Worm (Caenorhabditis elegans): ENCODE data around the gene R03C1.1.

R03C1.1 gene

DNA sequence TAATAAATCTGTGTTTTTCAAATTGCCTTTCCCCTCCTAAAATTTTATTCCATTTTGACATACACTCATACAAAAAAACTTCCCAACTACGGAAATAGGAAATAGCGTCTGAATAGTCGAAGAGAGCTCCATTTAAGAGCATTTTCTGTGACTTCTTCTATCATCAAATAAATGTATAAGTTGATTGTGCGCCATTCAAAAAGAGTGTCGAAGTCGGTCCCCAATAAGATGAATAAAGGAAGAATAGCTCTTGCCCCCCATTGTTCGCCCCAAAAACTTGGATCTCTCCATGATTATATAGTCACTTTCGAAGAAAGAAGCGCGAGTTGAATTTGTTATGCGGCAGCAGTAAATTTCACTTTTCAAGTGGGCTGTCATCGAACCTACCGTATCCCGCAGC, 17.7 kb downstream of the R03C1.1 start:
- TF ChIP-seq ceh-28 (tag; optimal IDR thresholded peaks at IDR 0.05) = no peak
- no peak for TF ChIP-seq spr-3 (GFP tag; optimal IDR thresholded peaks at IDR 0.05)

DNA sequence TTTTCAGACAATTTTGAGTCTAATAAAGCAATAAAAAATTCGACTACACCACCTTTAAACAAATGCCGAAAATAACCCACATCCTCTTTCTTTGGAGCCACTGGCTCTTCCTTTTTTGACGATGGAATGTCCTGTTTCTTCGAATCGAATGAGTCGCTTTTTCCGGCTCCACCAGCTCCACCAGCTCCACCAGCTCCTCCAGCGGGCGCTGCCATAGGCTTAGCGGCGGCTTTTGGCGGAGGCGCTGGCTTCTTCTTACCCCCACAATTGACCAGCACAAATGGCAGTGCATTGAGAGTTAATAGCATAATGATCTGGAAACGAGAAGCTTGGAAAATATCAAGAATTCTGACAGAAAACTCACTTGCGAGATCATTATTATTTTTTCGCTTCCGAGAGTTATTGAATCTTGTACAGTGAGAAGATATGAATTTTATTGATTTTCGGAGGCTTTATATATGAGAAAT, 33.4 kb downstream of the R03C1.1 start, which contains the start of gene Y53F4A.2:
TSS of gene Y53F4A.2 (minus strand) at position 417 of the 467 bp plus-strand sequence.
- TF ChIP-seq aha-1 (tag) (peak; percentile 52), egl-43 (GFP tag; IDR thresholded peaks at IDR 0.05) (0 out of 2 replicates have a peak, but pooled peaks have one; percentile 24), set-16 (GFP tag; IDR thresholded peaks at IDR 0.05) (peak; percentile 77), daf-12 (tag; optimal IDR thresholded peaks at IDR 0.05) (no peak), unc-130 (GFP tag; optimal IDR thresholded peaks at IDR 0.05) (no peak)

DNA sequence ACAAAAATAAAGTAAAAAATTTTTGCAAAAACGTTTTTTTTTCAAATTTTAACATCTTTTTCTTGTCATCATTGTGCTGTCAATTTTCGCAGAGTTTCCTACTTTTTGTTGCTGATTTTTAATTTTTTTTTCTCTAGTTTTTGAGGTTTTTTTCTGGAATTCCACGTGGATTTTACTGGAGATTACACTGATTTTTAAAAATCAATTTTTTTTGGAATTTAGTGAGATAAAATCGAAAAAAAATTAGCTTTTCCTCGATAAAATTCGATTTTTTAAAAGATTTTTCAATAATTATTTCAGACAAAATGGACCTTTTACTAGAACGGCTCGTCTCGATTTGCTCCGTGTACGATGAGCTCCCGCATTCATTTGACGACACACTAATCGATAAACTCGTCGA, 40.6 kb downstream of the R03C1.1 start, which contains the start of gene R05H10.3:
TSS of gene R05H10.3 (plus strand) at position 301 of the 400 bp plus-strand sequence.
- peak; percentile 11 for TF ChIP-seq aha-1 (tag)
- no peak for TF ChIP-seq unc-130 (GFP tag; optimal IDR thresholded peaks at IDR 0.05)

DNA sequence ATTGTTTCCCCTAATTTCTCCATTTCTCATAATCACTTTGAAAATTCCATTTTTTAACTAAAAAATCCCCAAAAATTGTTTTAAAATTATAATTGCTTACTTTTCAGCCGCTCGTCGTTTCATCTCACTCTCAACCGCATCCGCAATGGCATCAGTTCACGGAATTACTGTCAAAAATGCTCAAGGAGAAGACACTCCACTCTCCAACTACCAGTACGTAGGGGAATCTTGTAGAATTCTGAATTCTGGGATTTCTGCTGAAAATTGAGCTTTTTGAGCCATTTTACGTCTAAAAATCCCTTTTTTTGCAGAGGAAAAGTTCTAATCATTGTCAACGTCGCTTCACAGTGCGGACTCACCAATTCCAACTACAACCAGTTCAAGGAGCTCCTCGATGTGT, 42.7 kb downstream of the R03C1.1 start:
- 0 out of 2 replicates have a peak, but pooled peaks have one; percentile 9 for TF ChIP-seq ZK337.2 (GFP tag; IDR thresholded peaks at IDR 0.05)
- TF ChIP-seq cey-2 (tag; optimal IDR thresholded peaks at IDR 0.05; ENCODE audit: borderline replicate concordance, insufficient read depth) = no peak
- no peak for TF ChIP-seq zfp-3 (GFP tag; conservative IDR thresholded peaks at IDR 0.05)
- TF ChIP-seq dmd-8 (GFP tag; IDR thresholded peaks at IDR 0.05) = no peak
- TF ChIP-seq egl-43 (GFP tag; IDR thresholded peaks at IDR 0.05) = peak; percentile 53; the same call in 1 of the 2 replicates
- no peak for TF ChIP-seq dmd-6 (GFP tag; IDR thresholded peaks at IDR 0.05)
- TF ChIP-seq D1046.2 (GFP tag; IDR thresholded peaks at IDR 0.05) = 0 out of 2 replicates have a peak, but pooled peaks have one; percentile 61
- TF ChIP-seq ZK546.5 (tag; optimal IDR thresholded peaks at IDR 0.05) = no peak

DNA sequence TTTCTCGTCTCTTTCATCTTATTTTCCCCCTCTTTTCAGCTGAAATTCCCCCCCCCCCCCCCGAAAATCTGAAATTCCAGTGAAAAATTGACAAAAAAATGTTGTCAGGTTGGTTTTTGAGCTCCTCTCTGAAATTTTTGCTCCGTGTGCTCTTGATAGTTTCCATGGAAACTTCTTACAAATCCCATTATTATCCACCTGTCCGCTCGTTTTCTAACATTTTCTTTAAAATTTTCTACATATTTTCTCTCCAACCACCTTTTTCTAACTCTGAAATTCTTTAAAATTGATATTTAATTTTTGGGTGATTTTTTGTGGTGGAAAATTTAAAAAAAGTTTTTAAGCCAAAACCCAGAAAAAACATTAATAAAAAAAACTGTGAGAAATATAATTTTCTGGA, 43.5 kb downstream of the R03C1.1 start, which contains the start of gene gpx-2:
TSS of gene gpx-2 (plus strand) at position 99 of the 400 bp plus-strand sequence.
- TF ChIP-seq aha-1 (tag) (peak; percentile 58), hlh-11 (tag; optimal IDR thresholded peaks at IDR 0.05) (peak; percentile 22), daf-16 (GFP tag; optimal IDR thresholded peaks at IDR 0.05) (no peak), daf-16 (tag; optimal IDR thresholded peaks at IDR 0.05) (peak; percentile 0), tag-97 (GFP tag; IDR thresholded peaks at IDR 0.05) (no peak), snpc-4 (tag; optimal IDR thresholded peaks at IDR 0.05) (no peak), Y105C5A.15 (GFP tag; IDR thresholded peaks at IDR 0.05) (0 out of 2 replicates have a peak, but pooled peaks have one; percentile 23), nhr-102 (tag; optimal IDR thresholded peaks at IDR 0.05) (peak; percentile 44), arid-1 (GFP tag; conservative IDR thresholded peaks at IDR 0.05) (0 out of 2 replicates have a peak, but pooled peaks have one; percentile 29)

DNA sequence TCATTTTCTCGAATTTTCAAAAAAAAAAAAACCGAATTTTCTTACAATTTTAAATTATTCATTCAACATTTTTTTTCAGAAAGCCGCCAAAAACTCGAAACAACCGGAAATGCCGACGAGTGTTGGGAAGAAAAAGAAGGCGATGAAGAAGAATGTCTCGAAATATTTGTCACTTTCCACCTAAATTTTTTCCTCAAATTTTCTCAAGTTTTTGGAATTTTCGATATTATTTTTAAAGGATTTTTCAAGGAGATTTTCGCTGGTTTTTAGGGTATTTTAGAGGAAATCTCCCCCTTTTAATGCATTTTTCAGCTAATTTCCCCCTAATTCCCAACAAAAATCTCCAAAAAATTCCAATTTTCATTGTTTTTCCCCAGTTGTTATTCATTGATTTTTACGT, 44.1 kb downstream of the R03C1.1 start:
- TF ChIP-seq daf-8 (GFP tag; IDR thresholded peaks at IDR 0.05) = no peak
- no peak for TF ChIP-seq ceh-82 (tag; optimal IDR thresholded peaks at IDR 0.05)
- TF ChIP-seq unc-62 (GFP tag; optimal IDR thresholded peaks at IDR 0.05 in 1 of 2) = peak in 1 of 2 experiments; percentile 79
- TF ChIP-seq unc-62 (tag; optimal IDR thresholded peaks at IDR 0.05) = no peak
- TF ChIP-seq Y75B8A.6 (GFP tag; IDR thresholded peaks at IDR 0.05) = no peak
- TF ChIP-seq aha-1 (tag) = peak; percentile 65

DNA sequence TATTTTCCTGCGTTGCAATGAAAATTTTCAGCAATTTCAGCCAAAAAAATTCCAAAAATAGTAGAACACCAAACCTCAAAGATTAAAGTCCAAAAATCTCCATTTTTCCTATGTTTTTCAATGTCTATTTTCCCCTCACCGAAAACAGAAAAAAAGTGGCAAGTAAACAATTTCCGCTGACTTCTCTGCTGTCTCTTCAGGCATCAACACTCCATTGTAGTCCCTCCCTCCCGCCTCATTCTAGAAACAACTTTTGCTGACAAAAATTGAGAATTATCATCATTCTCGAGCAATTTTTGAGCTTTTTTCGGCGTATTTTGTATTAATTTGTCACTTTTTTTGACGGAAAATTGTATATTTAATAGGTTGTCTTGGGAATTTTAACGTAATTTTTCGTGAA, 45.1 kb downstream of the R03C1.1 start:
- 0 out of 2 replicates have a peak, but pooled peaks have one; percentile 27 for TF ChIP-seq nhr-42 (GFP tag; IDR thresholded peaks at IDR 0.05)
- TF ChIP-seq dmd-6 (GFP tag; IDR thresholded peaks at IDR 0.05) = peak; percentile 23; the same call in 1 of the 2 replicates
